Worm (Caenorhabditis elegans): ENCODE data around the gene F31F4.1.

ce11 chrV:654402-654801 is 29.5 kb upstream of the F31F4.1 start, which contains the start of gene srj-6:
- TF ChIP-seq ztf-11 (tag; optimal IDR thresholded peaks at IDR 0.05) (no peak), nhr-12 (tag; optimal IDR thresholded peaks at IDR 0.05) (no peak), snpc-4 (tag; optimal IDR thresholded peaks at IDR 0.05) (no peak), sup-37 (GFP tag; optimal IDR thresholded peaks at IDR 0.05) (no peak), nhr-90 (tag; optimal IDR thresholded peaks at IDR 0.05; ENCODE audit: poor library complexity) (no peak), mab-9 (GFP tag; IDR thresholded peaks at IDR 0.05) (no peak), blmp-1 (tag; optimal IDR thresholded peaks at IDR 0.05) (no peak), jun-1 (tag; optimal IDR thresholded peaks at IDR 0.05) (no peak), ama-1 (optimal IDR thresholded peaks at IDR 0.05) (no peak), nhr-237 (tag; optimal IDR thresholded peaks at IDR 0.05) (no peak)
